Fruit fly (Drosophila melanogaster) whole organism, embryonic: ENCODE results near the gene CG5835.

Source experiments
- CG10959 ChIP-seq: fragments of 200-800 bp; sonication (Bioruptor generic); IDR thresholded peaks from 2 replicates; pipeline ENCODE4 v1.3.6; 2022; ENCODE audit warnings: missing biosample characterization, missing genetic modification characterization
- CG11247 ChIP-seq: fragments of 200-800 bp; sonication (Bioruptor generic); IDR thresholded peaks from 2 replicates; pipeline ENCODE4 v1.3.6; 2022; ENCODE audit warnings: missing biosample characterization, missing genetic modification characterization
- CG11695 ChIP-seq: fragments of 200-800 bp; sonication (Bioruptor generic); IDR thresholded peaks from 3 replicates; pipeline ENCODE4 v1.3.6; 2022; ENCODE audit warnings: missing biosample characterization, missing genetic modification characterization
- CG17186 ChIP-seq: fragments of 200-800 bp; sonication (Bioruptor generic); optimal IDR thresholded peaks from 3 replicates; lab custom pipeline; 2017; ENCODE audit warnings: missing biosample characterization, missing genetic modification reagents, missing genetic modification characterization
- CG17385 ChIP-seq: fragments of 200-800 bp; sonication (Bioruptor generic); optimal IDR thresholded peaks from 3 replicates; lab custom pipeline; 2018; ENCODE audit warnings: missing biosample characterization, mild to moderate bottlenecking, missing genetic modification characterization
- CG17568 ChIP-seq: fragments of 200-800 bp; sonication (Bioruptor generic); optimal IDR thresholded peaks from 2 replicates; lab custom pipeline; 2018; ENCODE audit warnings: missing biosample characterization, mild to moderate bottlenecking, missing genetic modification characterization, moderate library complexity
- CG18764 ChIP-seq: fragments of 200-800 bp; sonication (Bioruptor generic); optimal IDR thresholded peaks from 3 replicates; lab custom pipeline; 2016; ENCODE audit warnings: missing biosample characterization, missing genetic modification characterization
- CG32772 ChIP-seq: fragments of 200-800 bp; sonication (Bioruptor generic); IDR thresholded peaks from 2 replicates; pipeline ENCODE4 v1.3.6; 2022; ENCODE audit warnings: missing biosample characterization, missing genetic modification characterization
- CG33557 ChIP-seq: fragments of 200-800 bp; sonication (Bioruptor generic); optimal IDR thresholded peaks from 2 replicates; lab custom pipeline; 2019; ENCODE audit warnings: missing biosample characterization, mild to moderate bottlenecking, missing genetic modification characterization, moderate library complexity
- CG3838 ChIP-seq: fragments of 200-800 bp; sonication (Bioruptor generic); optimal IDR thresholded peaks from 3 replicates; lab custom pipeline; 2016; ENCODE audit warnings: missing biosample characterization, missing genetic modification characterization
- CG4328 ChIP-seq: fragments of 200-800 bp; sonication (Bioruptor generic); optimal IDR thresholded peaks from 3 replicates; lab custom pipeline; 2017; ENCODE audit warnings: missing biosample characterization, missing genetic modification reagents, missing genetic modification characterization
- CG4404 ChIP-seq: fragments of 200-800 bp; sonication (Bioruptor generic); IDR thresholded peaks from 2 replicates; pipeline ENCODE4 v1.3.6; 2022; ENCODE audit warnings: missing biosample characterization, missing genetic modification characterization
- CG5245 ChIP-seq: fragments of 200-800 bp; sonication (Bioruptor generic); optimal IDR thresholded peaks from 3 replicates; lab custom pipeline; 2016; ENCODE audit warnings: missing biosample characterization, missing genetic modification characterization
- CG6689 ChIP-seq: fragments of 200-800 bp; sonication (Bioruptor generic); IDR thresholded peaks from 2 replicates; pipeline ENCODE4 v1.3.6; 2022; ENCODE audit warnings: missing biosample characterization, missing genetic modification characterization
- CrebB ChIP-seq: fragments of 200-800 bp; sonication (Bioruptor generic); optimal IDR thresholded peaks from 3 replicates; lab custom pipeline; 2018; ENCODE audit warnings: missing biosample characterization, mild to moderate bottlenecking, missing genetic modification characterization
- ERR ChIP-seq: fragments of 200-800 bp; sonication (Bioruptor generic); optimal IDR thresholded peaks from 2 replicates; lab custom pipeline; 2016; ENCODE audit warnings: missing biosample characterization, missing genetic modification characterization
- H15 ChIP-seq: fragments of 200-800 bp; sonication (Bioruptor generic); IDR thresholded peaks from 3 replicates; pipeline ENCODE4 v1.3.6; 2022; ENCODE audit warnings: missing biosample characterization, missing genetic modification characterization
- HLH4C ChIP-seq: fragments of 200-800 bp; sonication (Bioruptor generic); IDR thresholded peaks from 3 replicates; pipeline ENCODE4 v1.3.6; 2022; ENCODE audit warnings: missing biosample characterization, missing genetic modification characterization; ENCODE audit not compliant: partially characterized antibody
- HLH54F ChIP-seq: fragments of 200-800 bp; sonication (Bioruptor generic); optimal IDR thresholded peaks from 3 replicates; lab custom pipeline; 2016; ENCODE audit warnings: missing biosample characterization, missing genetic modification characterization
- MBD-R2 ChIP-seq: fragments of 200-800 bp; sonication (Bioruptor generic); IDR thresholded peaks from 2 replicates; pipeline ENCODE4 v1.3.6; 2022; ENCODE audit warnings: missing biosample characterization, missing genetic modification characterization
- Med ChIP-seq: fragments of 200-800 bp; sonication (Bioruptor generic); peaks from one replicate; lab custom pipeline; 2016; ENCODE audit warnings: missing biosample characterization, missing genetic modification characterization, mild to moderate bottlenecking, inconsistent platforms, moderate library complexity
- NC2β ChIP-seq: fragments of 200-800 bp; sonication (Bioruptor generic); optimal IDR thresholded peaks from 2 replicates; lab custom pipeline; 2016; ENCODE audit warnings: missing biosample characterization, missing genetic modification characterization
- Opbp ChIP-seq: fragments of 200-800 bp; sonication (Bioruptor generic); IDR thresholded peaks from 3 replicates; pipeline ENCODE4 v1.3.6; 2022; ENCODE audit warnings: missing biosample characterization, missing genetic modification characterization; ENCODE audit not compliant: partially characterized antibody
- Rfx ChIP-seq: fragments of 200-800 bp; sonication (Bioruptor generic); IDR thresholded peaks from 2 replicates; pipeline ENCODE4 v1.3.6; 2022; ENCODE audit warnings: missing biosample characterization, missing genetic modification characterization
- Sox100B ChIP-seq: fragments of 200-800 bp; sonication (Bioruptor generic); optimal IDR thresholded peaks from 3 replicates; lab custom pipeline; 2018; ENCODE audit warnings: missing biosample characterization, mild to moderate bottlenecking, missing genetic modification characterization
- Tbp ChIP-seq: fragments of >200 bp; optimal IDR thresholded peaks from 2 replicates; lab custom pipeline; 2018; ENCODE audit warnings: missing biosample characterization, missing genetic modification characterization
- ab ChIP-seq: fragments of 200-800 bp; sonication (Bioruptor generic); optimal IDR thresholded peaks from 2 replicates; lab custom pipeline; 2016; ENCODE audit warnings: missing biosample characterization, missing genetic modification characterization
- aop ChIP-seq: fragments of 200-800 bp; sonication (Bioruptor generic); IDR thresholded peaks from 2 replicates; pipeline ENCODE4 v1.3.6; 2022; ENCODE audit warnings: missing biosample characterization, missing genetic modification characterization
- ara ChIP-seq: fragments of 200-800 bp; sonication (Bioruptor generic); IDR thresholded peaks from 2 replicates; pipeline ENCODE4 v1.3.6; 2022; ENCODE audit warnings: missing biosample characterization, missing genetic modification characterization
- bab2 ChIP-seq: fragments of 200-800 bp; sonication (Bioruptor generic); optimal IDR thresholded peaks from 2 replicates; lab custom pipeline; 2016; ENCODE audit warnings: missing biosample characterization, missing genetic modification characterization
- crc ChIP-seq: fragments of 200-800 bp; sonication (Bioruptor generic); optimal IDR thresholded peaks from 2 replicates; lab custom pipeline; 2016; ENCODE audit warnings: missing biosample characterization, missing genetic modification characterization
- dmrt99B ChIP-seq: fragments of 200-800 bp; sonication (Bioruptor generic); optimal IDR thresholded peaks from 2 replicates; lab custom pipeline; 2018; ENCODE audit warnings: missing biosample characterization, mild to moderate bottlenecking, missing genetic modification characterization, moderate library complexity
- fd3F ChIP-seq: fragments of 200-800 bp; sonication (Bioruptor generic); optimal IDR thresholded peaks from 2 replicates; lab custom pipeline; 2018; ENCODE audit warnings: missing biosample characterization, mild to moderate bottlenecking, missing genetic modification characterization, moderate library complexity
- fd64A ChIP-seq: fragments of 200-800 bp; sonication (Bioruptor generic); optimal IDR thresholded peaks from 3 replicates; lab custom pipeline; 2018; ENCODE audit warnings: missing biosample characterization, mild to moderate bottlenecking, missing genetic modification characterization
- gcm ChIP-seq: fragments of 200-800 bp; sonication (Bioruptor generic); optimal IDR thresholded peaks from 2 replicates; lab custom pipeline; 2019; ENCODE audit warnings: missing biosample characterization, mild to moderate bottlenecking, missing genetic modification characterization, moderate library complexity
- grn ChIP-seq: fragments of 200-800 bp; sonication (Bioruptor generic); optimal IDR thresholded peaks from 3 replicates; lab custom pipeline; 2017; ENCODE audit warnings: missing biosample characterization, missing genetic modification characterization
- hkb ChIP-seq, 2 experiments: fragments of 200-800 bp in 1 of 2; fragments of >200 bp in 1 of 2; sonication (Bioruptor generic) in 1 of 2; IDR thresholded peaks in 1 of 2; optimal IDR thresholded peaks in 1 of 2; 2 replicates each; pipeline versions ENCODE4 v1.3.6 to Lab custom; 2017 to 2022; ENCODE audit warnings: missing biosample characterization in 1 of 2, missing genetic modification characterization in 1 of 2
- ind ChIP-seq: fragments of 200-800 bp; sonication (Bioruptor generic); optimal IDR thresholded peaks from 3 replicates; lab custom pipeline; 2016; ENCODE audit warnings: missing biosample characterization, missing genetic modification characterization
- klu ChIP-seq: fragments of 200-800 bp; sonication (Bioruptor generic); IDR thresholded peaks from 2 replicates; pipeline ENCODE4 v1.3.6; 2022; ENCODE audit warnings: missing biosample characterization, missing genetic modification characterization
- knrl ChIP-seq: fragments of 200-800 bp; sonication (Bioruptor generic); IDR thresholded peaks from 3 replicates; pipeline ENCODE4 v1.3.6; 2022; ENCODE audit warnings: missing biosample characterization, missing genetic modification characterization; ENCODE audit not compliant: partially characterized antibody
- lmd ChIP-seq: fragments of 200-800 bp; sonication (Bioruptor generic); IDR thresholded peaks from 2 replicates; pipeline ENCODE4 v1.3.6; 2022; ENCODE audit warnings: missing biosample characterization, missing genetic modification characterization
- lola ChIP-seq, 3 experiments: fragments of >200 bp in 2 of 3; fragments of 200-800 bp in 1 of 3; sonication (Bioruptor generic) in 1 of 3; optimal IDR thresholded peaks; 2 replicates each; lab custom pipeline; 2017 to 2019; ENCODE audit warnings: missing biosample characterization in 3 of 3, missing genetic modification characterization in 3 of 3, mild to moderate bottlenecking in 1 of 3, moderate library complexity in 1 of 3
- mld ChIP-seq: fragments of 200-800 bp; sonication (Bioruptor generic); IDR thresholded peaks from 3 replicates; pipeline ENCODE4 v1.3.6; 2022; ENCODE audit warnings: missing biosample characterization, missing genetic modification characterization; ENCODE audit not compliant: partially characterized antibody
- nmo ChIP-seq: fragments of 200-800 bp; sonication (Bioruptor generic); optimal IDR thresholded peaks from 2 replicates; lab custom pipeline; 2018; ENCODE audit warnings: missing biosample characterization, mild to moderate bottlenecking, missing genetic modification characterization, moderate library complexity
- ranshi ChIP-seq: fragments of 200-800 bp; sonication (Bioruptor generic); IDR thresholded peaks from 2 replicates; pipeline ENCODE4 v1.3.6; 2022; ENCODE audit warnings: missing biosample characterization, missing genetic modification characterization
- sens ChIP-seq: fragments of 200-800 bp; sonication (Bioruptor generic); peaks from one replicate; lab custom pipeline; 2016; ENCODE audit warnings: missing biosample characterization, missing genetic modification characterization
- sisA ChIP-seq: fragments of 200-800 bp; sonication (Bioruptor generic); IDR thresholded peaks from 2 replicates; pipeline ENCODE4 v1.3.6; 2022; ENCODE audit warnings: missing biosample characterization, missing genetic modification characterization
- unc-4 ChIP-seq: fragments of 200-800 bp; sonication (Bioruptor generic); IDR thresholded peaks from 2 replicates; pipeline ENCODE4 v1.3.6; 2022; ENCODE audit warnings: missing biosample characterization, missing genetic modification characterization; ENCODE audit not compliant: partially characterized antibody
- z ChIP-seq: fragments of 200-800 bp; sonication (Bioruptor generic); IDR thresholded peaks from 3 replicates; pipeline ENCODE4 v1.3.6; 2022; ENCODE audit warnings: missing biosample characterization, missing genetic modification characterization

The CG5835 gene

dm6 chr3R:19180263-19180893 is 26.9 kb upstream of the CG5835 start, which contains the start of the genes CG5555 and myd (continued):
- TF ChIP-seq Tbp (no peak), ab (GFP tag; lab: Kevin White, UChicago) (no peak), mld (GFP tag; lab: Robert Waterston, UW) (peak; percentile 52; the same call in 1 of the 3 replicates), ara (GFP tag; lab: Robert Waterston, UW) (peak; percentile 52; the same call in 1 of the 2 replicates), lmd (GFP tag; lab: Robert Waterston, UW) (peak; percentile 37; the same call in 1 of the 2 replicates), HLH4C (GFP tag; lab: Robert Waterston, UW) (peak; percentile 91), CG11247 (GFP tag; lab: Robert Waterston, UW) (no peak), ERR (no peak), CG5245 (no peak), aop (GFP tag; lab: Robert Waterston, UW) (no peak), Opbp (GFP tag; lab: Robert Waterston, UW) (peak; percentile 75), unc-4 (GFP tag; lab: Robert Waterston, UW) (peak; percentile 71), CG17568 (GFP tag; lab: Kevin White, UChicago) (no peak), grn (GFP tag; lab: Kevin White, UChicago) (no peak), HLH54F (GFP tag; lab: Kevin White, UChicago) (peak; percentile 60), dmrt99B (tag; lab: Kevin White, UChicago) (no peak), CrebB (tag; lab: Kevin White, UChicago) (peak; percentile 32), knrl (GFP tag; lab: Robert Waterston, UW) (peak; percentile 65; the same call in 2 of the 3 replicates), ind (no peak), CG10959 (no peak), Rfx (peak; percentile 62), nmo (GFP tag; lab: Kevin White, UChicago) (peak; percentile 44), ranshi (peak; percentile 30; the same call in 1 of the 2 replicates), sisA (no peak), fd3F (no peak), CG18764 (GFP tag; lab: Kevin White, UChicago) (no peak), lola (GFP tag; optimal IDR thresholded peaks at IDR 0.05; lab: Kevin White, UChicago) (no peak), CG3838 (GFP tag; lab: Kevin White, UChicago) (peak; percentile 42), sens (GFP tag; lab: Kevin White, UChicago) (peak; percentile 89), z (no peak), klu (peak; percentile 34; the same call in 1 of the 2 replicates), CG11695 (GFP tag; lab: Robert Waterston, UW) (peak; percentile 46; the same call in 1 of the 3 replicates), CG4404 (GFP tag; lab: Robert Waterston, UW) (no peak), fd64A (no peak), MBD-R2 (GFP tag; lab: Robert Waterston, UW) (peak; percentile 52), H15 (GFP tag; lab: Robert Waterston, UW) (no peak), CG33557 (no peak), CG17186 (GFP tag; lab: Kevin White, UChicago) (no peak), CG4328 (GFP tag; lab: Kevin White, UChicago) (no peak), CG32772 (GFP tag; lab: Robert Waterston, UW) (no peak), Med (GFP tag; lab: Kevin White, UChicago) (peak; percentile 93), bab2 (GFP tag; lab: Kevin White, UChicago) (peak; percentile 27), CG17385 (GFP tag; lab: Kevin White, UChicago) (peak; percentile 8), NC2β (GFP tag; lab: Kevin White, UChicago) (no peak), crc (GFP tag; lab: Kevin White, UChicago) (peak; percentile 13), CG6689 (GFP tag; lab: Robert Waterston, UW) (no peak), hkb (optimal IDR thresholded peaks at IDR 0.05; lab: Kevin White, UChicago) (no peak), hkb (GFP tag; IDR thresholded peaks at IDR 0.05; lab: Robert Waterston, UW) (peak; percentile 38; the same call in 1 of the 2 replicates), gcm (GFP tag; lab: Kevin White, UChicago) (peak; percentile 5), Sox100B (GFP tag; lab: Kevin White, UChicago) (no peak)
